ENCODE assay signal across 3 fruit fly cellular contexts in the genomic region with DNA sequence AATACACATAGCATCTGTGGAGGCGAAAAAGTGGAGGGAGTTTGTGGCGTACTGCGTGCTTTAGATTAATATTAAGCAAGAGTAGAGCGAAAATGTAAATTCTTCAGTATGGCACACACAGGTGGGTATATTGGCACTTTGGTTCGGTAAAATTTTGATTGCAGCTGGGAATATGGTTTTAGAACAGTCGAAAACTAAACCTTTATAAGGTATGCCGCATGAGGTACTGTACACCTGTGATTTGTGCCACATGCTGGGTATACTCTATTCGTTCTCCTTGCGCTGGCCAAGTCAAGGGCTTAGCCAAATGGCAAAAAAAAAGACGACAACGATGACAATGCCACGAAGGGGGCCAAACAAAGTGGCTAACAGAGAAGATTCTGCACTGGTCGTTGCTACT.
A peak's percentile ranks its signal among the peaks of the same experiment; 100 is the strongest.
TF ChIP-seq lines count a peak whose summit lies in the region.

No protein-coding gene starts in this region.

- no peak for TF ChIP-seq CTCF in whole organism, embryonic (GFP tag; optimal IDR thresholded peaks at IDR 0.05; lab: Kevin White, UChicago)

TF ChIP-seq in whole organism, embryonic, 481 proteins besides CTCF, POLR2A, EP300 and RAD21:
- peak; percentile 10 for TF ChIP-seq Med (GFP tag; lab: Kevin White, UChicago)
- no peak for TF ChIP-seq CG4328 (GFP tag; optimal IDR thresholded peaks at IDR 0.05; lab: Kevin White, UChicago)

TF ChIP-seq in whole organism, prepupa, 60 proteins besides CTCF, POLR2A, EP300 and RAD21:
- TF ChIP-seq fd85E (GFP tag; optimal IDR thresholded peaks at IDR 0.05; lab: Kevin White, UChicago), result no peak
- no peak for TF ChIP-seq eg (GFP tag; IDR thresholded peaks at IDR 0.05; lab: Robert Waterston, UW)
- TF ChIP-seq cyc (GFP tag; optimal IDR thresholded peaks at IDR 0.05; lab: Kevin White, UChicago), result no peak
- no peak for TF ChIP-seq ss (GFP tag; optimal IDR thresholded peaks at IDR 0.05; lab: Kevin White, UChicago)
- TF ChIP-seq OdsH (GFP tag; optimal IDR thresholded peaks at IDR 0.05; lab: Kevin White, UChicago), result peak; percentile 0
- TF ChIP-seq Blimp-1 (GFP tag; optimal IDR thresholded peaks at IDR 0.05; lab: Kevin White, UChicago), result no peak
- no peak for TF ChIP-seq CG11294 (GFP tag; IDR thresholded peaks at IDR 0.05; lab: Robert Waterston, UW)
- TF ChIP-seq Ets96B (tag; optimal IDR thresholded peaks at IDR 0.05; lab: Kevin White, UChicago), result peak; percentile 10
- peak; percentile 57 for TF ChIP-seq Eip78C (GFP tag; lab: Kevin White, UChicago)
- TF ChIP-seq CG15336 (GFP tag; IDR thresholded peaks at IDR 0.05; lab: Robert Waterston, UW), result no peak
TF ChIP-seq in whole organism, prepupa: peak in this region for 3.

TF ChIP-seq in whole organism, pupa, 21 proteins besides CTCF, POLR2A, EP300 and RAD21:
- TF ChIP-seq CG14655 (GFP tag; optimal IDR thresholded peaks at IDR 0.05; lab: Kevin White, UChicago), result peak; percentile 7
- TF ChIP-seq CG32121 (GFP tag; IDR thresholded peaks at IDR 0.05; lab: Robert Waterston, UW), result no peak
- TF ChIP-seq fd96Ca (GFP tag; IDR thresholded peaks at IDR 0.05; lab: Robert Waterston, UW), result peak; percentile 57; the same call in 1 of the 3 replicates
